Worm (Caenorhabditis elegans): Measurements from ENCODE around the gene W08E12.9.

W08E12.9 gene

DNA sequence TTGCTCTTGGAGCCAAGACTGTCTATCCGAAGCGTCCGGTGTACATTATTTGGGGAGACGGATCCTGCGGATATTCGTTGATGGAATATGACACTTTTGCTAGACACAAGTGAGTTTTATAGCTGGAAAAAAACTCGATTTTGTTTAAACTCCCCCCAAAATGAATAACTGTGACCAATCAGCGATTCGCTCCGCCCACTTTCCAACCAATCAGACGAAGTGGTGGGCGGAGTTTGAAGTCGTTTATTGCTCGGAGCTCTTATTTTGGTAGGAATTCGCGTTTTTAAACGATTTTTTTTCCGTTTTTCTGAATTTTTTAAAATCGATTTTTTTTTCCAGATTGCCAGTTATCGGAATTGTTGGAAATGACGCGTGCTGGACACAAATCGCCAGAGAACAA lies 45.6 kb downstream of the W08E12.9 start:
- no peak for TF ChIP-seq unc-62 (GFP tag; optimal IDR thresholded peaks at IDR 0.05)

- TF ChIP-seq unc-62 (GFP tag; optimal IDR thresholded peaks at IDR 0.05): no peak
Observed at ce11 chrIV:3260216-3260615, 47.1 kb downstream of the W08E12.9 start.

DNA sequence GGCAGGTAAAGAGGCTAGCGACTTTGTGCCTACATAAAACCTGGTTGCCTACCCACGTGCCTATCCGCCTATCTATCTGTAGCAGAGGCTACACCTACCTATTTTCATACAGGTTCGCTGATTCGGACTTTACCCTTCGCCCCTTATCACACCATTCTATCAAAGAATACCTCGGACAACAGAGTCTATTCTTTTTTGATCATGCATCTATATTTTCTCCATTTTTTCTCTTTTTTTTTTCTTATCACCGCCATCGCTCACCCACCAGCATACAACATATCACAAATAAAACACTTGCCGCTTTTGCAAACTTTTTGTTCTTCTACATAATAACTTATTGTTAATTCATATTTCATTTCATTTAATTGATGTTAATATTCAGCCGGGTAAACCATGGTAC lies 48.8 kb downstream of the W08E12.9 start, which contains the start of gene T26C12.1:
Gene T26C12.1 (plus strand): TSS at position 383 of the 400 bp plus-strand sequence.
- no peak for TF ChIP-seq unc-62 (GFP tag; optimal IDR thresholded peaks at IDR 0.05)

DNA sequence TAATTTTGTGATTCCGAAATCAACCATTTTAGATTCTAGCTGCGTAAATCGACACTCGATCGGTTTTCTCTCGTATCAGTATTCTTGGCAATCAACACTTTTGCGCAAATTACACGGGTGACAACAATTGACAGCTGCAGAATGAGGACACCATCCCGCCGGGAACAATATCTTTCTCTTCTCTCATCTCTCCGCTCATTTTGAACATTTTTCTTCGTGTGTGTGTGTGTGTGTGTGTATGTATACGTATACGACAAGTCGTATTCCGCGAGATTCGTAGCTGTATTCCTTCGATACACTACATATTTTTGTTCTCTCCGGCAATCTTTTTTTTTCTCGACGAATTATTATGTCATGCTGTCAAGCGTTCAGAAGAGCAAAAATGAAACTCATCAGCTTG lies 50.5 kb downstream of the W08E12.9 start:
- TF ChIP-seq unc-62 (GFP tag; optimal IDR thresholded peaks at IDR 0.05): no peak

Data from whole organism, dauer.